Worm (Caenorhabditis elegans) whole organism, young adult: ENCODE results near the gene Y46D2A.2.

Source experiments
- D2030.7 ChIP-seq: fragments of 200-800 bp; sonication (Bioruptor generic); IDR thresholded peaks from 2 replicates; pipeline ENCODE4 v1.3.6; 2022; ENCODE audit warnings: missing genetic modification reagents, missing genetic modification characterization, missing compliant biosample characterization
- F37B4.10 ChIP-seq: fragments of 200-800 bp; sonication (Bioruptor generic); IDR thresholded peaks from 2 replicates; pipeline ENCODE4 v1.3.6; 2022; ENCODE audit warnings: missing genetic modification characterization, missing compliant biosample characterization
- akir-1 ChIP-seq: fragments of 200-800 bp; sonication (Bioruptor generic); optimal IDR thresholded peaks from 2 replicates; lab custom pipeline; 2018; ENCODE audit warnings: mild to moderate bottlenecking, missing genetic modification characterization, moderate library complexity, missing compliant biosample characterization
- ama-1 ChIP-seq, 3 experiments: fragments of 150-350 bp in 1 of 3; sonication (generic microtip) in 2 of 3; optimal IDR thresholded peaks; 2 replicates each; lab custom pipeline; 2014 to 2018; ENCODE audit warnings: missing biosample characterization in 2 of 3, missing genetic modification characterization in 2 of 3, missing genetic modification reagents in 2 of 3
- aptf-2 ChIP-seq: fragments of 200-800 bp; sonication (Bioruptor generic); conservative IDR thresholded peaks from 2 replicates; pipeline ENCODE4 v1.3.6; 2022; ENCODE audit warnings: missing genetic modification reagents, missing genetic modification characterization, missing compliant biosample characterization
- hlh-12 ChIP-seq: sonication (generic microtip); optimal IDR thresholded peaks from 2 replicates; lab custom pipeline; 2016; ENCODE audit warnings: missing genetic modification characterization, missing compliant biosample characterization
- hmg-1.2 ChIP-seq: fragments of 200-800 bp; sonication (Bioruptor generic); IDR thresholded peaks from 2 replicates; pipeline ENCODE4 v1.3.6; 2022; ENCODE audit warnings: missing genetic modification reagents, missing genetic modification characterization, missing compliant biosample characterization
- hsf-1 ChIP-seq: fragments of 200-800 bp; sonication (Bioruptor generic); IDR thresholded peaks from 2 replicates; pipeline ENCODE4 v1.3.6; 2022; ENCODE audit warnings: missing genetic modification reagents, missing genetic modification characterization, missing compliant biosample characterization
- madf-6 ChIP-seq: fragments of 200-800 bp; sonication (Bioruptor generic); IDR thresholded peaks from 2 replicates; pipeline ENCODE4 v1.3.6; 2022; ENCODE audit warnings: missing genetic modification reagents, missing genetic modification characterization, missing compliant biosample characterization
- mcd-1 ChIP-seq: fragments of 200-800 bp; sonication (Bioruptor generic); IDR thresholded peaks from 2 replicates; pipeline ENCODE4 v1.3.6; 2022; ENCODE audit warnings: missing genetic modification reagents, missing genetic modification characterization, missing compliant biosample characterization
- pha-4 ChIP-seq: fragments of 150-350 bp; sonication (generic microtip); optimal IDR thresholded peaks from 2 replicates; lab custom pipeline; 2014; ENCODE audit warnings: missing biosample characterization, missing genetic modification reagents, missing genetic modification characterization
- snpc-4 ChIP-seq, 5 experiments: fragments of 150-350 bp in 1 of 5; sonication (generic microtip) in 4 of 5; optimal IDR thresholded peaks; 2 replicates each; lab custom pipeline; 2014 to 2018; ENCODE audit warnings: missing genetic modification characterization in 5 of 5, missing biosample characterization in 3 of 5, antibody characterized with exemption in 2 of 5, mild to moderate bottlenecking in 2 of 5, missing compliant biosample characterization in 2 of 5, missing genotype in 2 of 5, moderate library complexity in 2 of 5, missing genetic modification reagents in 1 of 5
- ztf-18 ChIP-seq: sonication (generic microtip); optimal IDR thresholded peaks from 2 replicates; lab custom pipeline; 2016; ENCODE audit warnings: missing genotype, mild to moderate bottlenecking, missing genetic modification characterization, missing compliant biosample characterization
- ztf-3 ChIP-seq: fragments of 200-800 bp; sonication (Bioruptor generic); optimal IDR thresholded peaks from 2 replicates; lab custom pipeline; 2018; ENCODE audit warnings: mild to moderate bottlenecking, missing genetic modification characterization, missing compliant biosample characterization

ce11 chrII:3332039-3332438 lies 9.0 kb upstream of the Y46D2A.2 start, which contains the start of gene irld-27:
- TF ChIP-seq akir-1, result no peak
- no peak for TF ChIP-seq pha-4 (tag; lab: Kevin White, UChicago)
- no peak for TF ChIP-seq aptf-2 (GFP tag; lab: Robert Waterston, UW)
- no peak for TF ChIP-seq mcd-1 (GFP tag; lab: Robert Waterston, UW)
- TF ChIP-seq D2030.7 (GFP tag; lab: Robert Waterston, UW), result no peak
- TF ChIP-seq hsf-1 (GFP tag; lab: Robert Waterston, UW), result no peak
- TF ChIP-seq snpc-4 (GFP tag; optimal IDR thresholded peaks at IDR 0.05; lab: Kevin White, UChicago), result no peak
- no peak for TF ChIP-seq snpc-4 (tag; optimal IDR thresholded peaks at IDR 0.05; lab: Kevin White, UChicago)
- no peak for TF ChIP-seq F37B4.10 (GFP tag; lab: Robert Waterston, UW)
- no peak for TF ChIP-seq ztf-3
- no peak for TF ChIP-seq ama-1 (optimal IDR thresholded peaks at IDR 0.05; lab: Kevin White, UChicago)
- TF ChIP-seq ama-1 (GFP tag; optimal IDR thresholded peaks at IDR 0.05; lab: Kevin White, UChicago), result no peak
- TF ChIP-seq hlh-12 (tag; lab: Kevin White, UChicago), result no peak
- no peak for TF ChIP-seq hmg-1.2 (GFP tag; lab: Robert Waterston, UW)
- no peak for TF ChIP-seq ztf-18 (tag; lab: Kevin White, UChicago)
- no peak for TF ChIP-seq madf-6 (GFP tag; lab: Robert Waterston, UW)
